Worm (Caenorhabditis elegans) whole organism, L4 larva: ENCODE data around the gene ceh-62.

Source experiments
- daf-8 ChIP-seq: fragments of 200-800 bp; sonication (Bioruptor generic); IDR thresholded peaks from 2 replicates; pipeline ENCODE4 v1.3.6; 2022; ENCODE audit warnings: missing genetic modification characterization, missing compliant biosample characterization
- ztf-11 ChIP-seq: fragments of 150-350 bp; optimal IDR thresholded peaks from 2 replicates; lab custom pipeline; 2014; ENCODE audit warnings: missing biosample characterization, missing genetic modification characterization

DNA sequence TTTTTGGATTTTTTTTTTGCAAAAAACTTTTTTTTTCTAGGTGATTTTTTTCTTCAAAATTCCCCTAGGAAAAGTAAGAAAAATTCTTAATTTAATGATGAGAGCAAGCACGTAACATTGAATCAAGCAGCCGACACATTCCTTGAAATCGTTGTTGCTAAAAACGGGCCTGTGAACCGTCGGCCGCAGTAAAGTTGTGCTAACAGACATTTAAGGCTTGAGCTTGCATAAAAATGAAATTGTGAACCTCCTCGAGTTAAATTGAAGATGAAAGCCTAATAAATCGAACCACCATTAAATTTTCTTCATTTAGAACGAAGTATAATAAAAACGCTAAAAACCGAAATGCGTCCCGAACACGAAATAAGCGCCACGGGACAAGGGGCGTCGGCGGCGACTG lies 37.6 kb upstream of the ceh-62 start:
- no peak for TF ChIP-seq ztf-11 (tag; lab: Kevin White, UChicago)
- no peak for TF ChIP-seq daf-8 (GFP tag; lab: Robert Waterston, UW)
